Fruit fly (Drosophila melanogaster) whole organism, embryonic: ENCODE results near the gene CG42810.
"Not testable (repeated sequence)": the region's sequence is repeated elsewhere in the genome, so short reads cannot be mapped to it uniquely, and the experiment has no call there.

Experiments
- Hmx ChIP-seq: fragments of 200-800 bp; sonication (Bioruptor generic); optimal IDR thresholded peaks from 2 replicates; lab custom pipeline; 2016; ENCODE audit warnings: missing biosample characterization, missing genetic modification characterization
- Hr3 ChIP-seq: fragments of 200-800 bp; sonication (Bioruptor generic); optimal IDR thresholded peaks from 3 replicates; lab custom pipeline; 2016; ENCODE audit warnings: missing biosample characterization, missing genetic modification characterization

DNA sequence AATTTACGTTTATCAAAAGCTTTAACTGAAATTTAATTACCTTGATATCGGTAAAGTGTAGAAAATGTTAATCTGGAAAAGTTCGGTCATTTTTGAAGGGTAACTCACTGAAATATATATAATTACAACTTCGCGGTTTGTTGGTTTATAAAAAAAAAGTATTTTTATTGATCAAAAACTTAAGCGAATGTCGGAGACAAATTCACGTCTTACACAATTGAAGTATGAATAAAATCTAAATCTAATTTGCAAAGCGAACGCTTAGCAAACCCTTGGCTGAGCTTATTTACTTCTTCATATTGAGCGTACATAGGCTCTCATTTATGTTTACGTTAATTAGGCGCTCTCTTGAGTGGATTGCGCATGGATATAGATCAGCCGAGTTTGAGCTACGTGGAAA, 10.1 kb upstream of the CG42810 start, which contains the start of gene Hsp60D:
- TF ChIP-seq Hmx, Hr3 (GFP tag; lab: Kevin White, UChicago): not testable (repeated sequence)
